Worm (Caenorhabditis elegans): ENCODE results near the gene col-140.
A peak's percentile ranks its signal among the peaks of the same experiment; 100 is the strongest.

Gene col-140

DNA sequence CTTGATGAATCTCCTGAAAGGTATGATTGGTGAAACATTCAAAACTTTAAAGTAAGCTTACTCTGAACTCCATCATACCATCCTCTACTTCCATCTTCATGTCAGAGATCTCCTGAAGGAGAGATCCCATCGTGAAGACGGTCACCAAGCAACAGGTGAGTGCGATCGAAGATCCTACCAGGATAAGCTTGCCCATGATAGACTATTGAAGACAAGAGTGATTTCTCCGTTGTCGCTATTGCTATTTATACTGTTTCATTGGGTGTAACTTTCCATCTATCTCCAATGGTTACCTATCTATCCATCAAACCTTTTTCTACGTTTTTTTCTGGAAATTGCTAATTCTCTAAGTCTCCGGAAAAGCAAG is at the start of gene col-140:
col-140 (minus strand) TSS at position 219 of the 367 bp plus-strand sequence.
- TF ChIP-seq tag-97 (GFP tag; IDR thresholded peaks at IDR 0.05) (no peak), unc-62 (GFP tag; optimal IDR thresholded peaks at IDR 0.05 in 1 of 2) (peak in 1 of 2 experiments; percentile 32), unc-62 (tag; optimal IDR thresholded peaks at IDR 0.05) (no peak), ama-1 (optimal IDR thresholded peaks at IDR 0.05) (peak; percentile 75)

DNA sequence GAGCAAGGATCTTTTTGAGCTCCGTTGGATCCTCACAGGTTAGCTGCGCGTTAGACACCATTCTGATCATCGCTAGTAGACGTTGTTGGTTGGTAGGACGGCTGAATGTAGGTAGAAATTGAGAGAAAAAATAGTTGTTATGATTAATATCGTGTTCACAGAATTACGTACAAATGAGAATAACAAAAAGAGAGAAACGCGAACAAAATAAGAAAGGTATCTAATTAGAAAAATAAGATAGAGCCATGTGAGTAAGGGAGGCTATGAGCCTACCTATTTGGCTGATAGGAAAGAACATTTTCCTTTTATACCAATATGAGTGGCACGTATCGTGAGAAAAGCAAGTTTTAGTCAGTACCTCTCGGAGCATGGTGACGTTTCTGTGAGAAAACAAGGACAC is 47.1 kb upstream of the col-140 start, which contains the start of gene C04E6.8:
C04E6.8 (minus strand) TSS at position 101 of the 400 bp plus-strand sequence.
- no peak for TF ChIP-seq dmd-6 (GFP tag; IDR thresholded peaks at IDR 0.05)
- TF ChIP-seq lin-1 (GFP tag; IDR thresholded peaks at IDR 0.05): no peak
- TF ChIP-seq daf-12 (tag; optimal IDR thresholded peaks at IDR 0.05): no peak
- no peak for TF ChIP-seq arid-1 (GFP tag; conservative IDR thresholded peaks at IDR 0.05)
- TF ChIP-seq lin-13 (GFP tag; optimal IDR thresholded peaks at IDR 0.05): no peak
- TF ChIP-seq T20F7.1 (GFP tag; optimal IDR thresholded peaks at IDR 0.05): no peak
- no peak for TF ChIP-seq nhr-77 (tag; optimal IDR thresholded peaks at IDR 0.05)
- TF ChIP-seq tag-97 (GFP tag; IDR thresholded peaks at IDR 0.05): no peak
- TF ChIP-seq mxl-3 (GFP tag; optimal IDR thresholded peaks at IDR 0.05): no peak
- TF ChIP-seq nhr-11 (tag; optimal IDR thresholded peaks at IDR 0.05): no peak

DNA sequence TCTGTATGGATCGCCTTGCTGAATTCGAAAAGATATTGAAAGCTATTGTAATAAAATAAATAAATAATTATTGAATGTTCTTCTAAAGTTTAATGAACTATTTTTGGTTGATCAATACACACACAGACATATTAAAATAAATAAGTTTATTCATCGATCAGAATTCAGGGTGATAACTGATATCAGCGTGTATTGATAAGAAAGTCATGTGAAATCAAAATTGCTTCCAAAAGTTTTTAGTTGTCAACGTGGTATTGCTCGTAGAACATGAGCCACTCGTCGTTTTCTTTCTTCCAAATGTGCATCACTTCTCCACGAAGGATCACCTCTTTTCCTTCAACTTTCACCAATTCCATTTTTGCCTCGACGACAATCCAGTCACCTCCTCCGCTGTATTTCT is 45.8 kb upstream of the col-140 start:
- TF ChIP-seq F37D6.2 (tag; optimal IDR thresholded peaks at IDR 0.05): no peak
- peak; percentile 2 for TF ChIP-seq pqm-1 (tag; optimal IDR thresholded peaks at IDR 0.05)

DNA sequence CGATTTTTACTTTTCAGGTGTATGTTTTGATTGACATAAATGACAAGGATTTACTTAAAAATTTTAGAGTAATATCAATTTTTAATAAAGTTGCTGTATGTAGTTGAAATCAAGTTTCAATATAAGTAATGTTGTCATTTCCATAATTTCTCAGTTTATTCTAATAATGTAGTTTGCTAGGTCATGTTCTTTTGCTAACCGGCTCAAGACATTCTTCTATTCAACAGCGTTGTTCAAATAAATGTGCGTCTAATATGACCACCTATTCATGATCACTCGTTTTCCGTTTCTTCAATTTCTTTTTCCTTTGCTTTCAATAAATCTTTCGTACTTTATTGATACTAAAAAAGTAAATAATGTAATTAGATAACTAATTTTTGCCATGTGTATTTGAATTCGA is 43.4 kb upstream of the col-140 start, which contains the start of gene C02G6.3:
C02G6.3 (plus strand) TSS at position 301 of the 400 bp plus-strand sequence.
- no peak for TF ChIP-seq ces-1 (GFP tag; optimal IDR thresholded peaks at IDR 0.05)
- no peak for TF ChIP-seq mep-1 (tag; optimal IDR thresholded peaks at IDR 0.05)
- TF ChIP-seq mdl-1 (tag; optimal IDR thresholded peaks at IDR 0.05): no peak
- no peak for TF ChIP-seq attf-4 (tag; optimal IDR thresholded peaks at IDR 0.05)
- TF ChIP-seq snpc-4 (tag; optimal IDR thresholded peaks at IDR 0.05): no peak
- TF ChIP-seq vab-7 (GFP tag; IDR thresholded peaks at IDR 0.05): no peak
- TF ChIP-seq T26A8.4 (GFP tag; IDR thresholded peaks at IDR 0.05): no peak
- TF ChIP-seq spr-1 (tag; optimal IDR thresholded peaks at IDR 0.05): no peak
- TF ChIP-seq dmd-8 (GFP tag; IDR thresholded peaks at IDR 0.05): no peak
- TF ChIP-seq nhr-48 (tag; optimal IDR thresholded peaks at IDR 0.05): no peak
- TF ChIP-seq madf-9 (GFP tag; conservative IDR thresholded peaks at IDR 0.05): no peak
- no peak for TF ChIP-seq hif-1 (tag; optimal IDR thresholded peaks at IDR 0.05)
- no peak for TF ChIP-seq ama-1 (optimal IDR thresholded peaks at IDR 0.05)
- TF ChIP-seq zfp-3 (GFP tag; conservative IDR thresholded peaks at IDR 0.05): no peak
- TF ChIP-seq lin-15B (tag; optimal IDR thresholded peaks at IDR 0.05): no peak
- no peak for TF ChIP-seq egl-43 (GFP tag; IDR thresholded peaks at IDR 0.05)
- no peak for TF ChIP-seq Y105C5A.15 (GFP tag; IDR thresholded peaks at IDR 0.05)

DNA sequence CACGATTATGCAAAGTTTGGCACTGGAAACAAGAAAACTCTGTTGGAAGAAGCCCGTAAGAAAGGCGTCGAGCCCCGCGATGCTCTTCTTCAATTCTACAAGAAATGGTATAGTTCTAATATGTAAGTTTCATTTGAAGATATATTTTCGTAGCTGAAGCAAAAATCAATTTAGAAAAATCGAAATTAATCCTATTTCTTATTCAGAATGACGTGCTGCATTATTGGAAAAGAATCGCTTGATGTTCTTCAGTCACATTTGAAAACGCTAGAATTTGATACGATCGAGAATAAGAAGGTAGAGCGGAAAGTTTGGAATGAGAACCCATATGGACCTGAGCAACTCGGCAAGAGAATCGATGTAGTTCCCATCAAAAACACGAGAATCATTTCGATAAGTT is 40.3 kb upstream of the col-140 start:
- TF ChIP-seq aha-1 (tag) (peak; percentile 27), unc-62 (GFP tag; optimal IDR thresholded peaks at IDR 0.05 in 1 of 2) (peak in 1 of 2 experiments; percentile 90), unc-62 (tag; optimal IDR thresholded peaks at IDR 0.05) (no peak), saeg-2 (GFP tag; IDR thresholded peaks at IDR 0.05) (no peak)

DNA sequence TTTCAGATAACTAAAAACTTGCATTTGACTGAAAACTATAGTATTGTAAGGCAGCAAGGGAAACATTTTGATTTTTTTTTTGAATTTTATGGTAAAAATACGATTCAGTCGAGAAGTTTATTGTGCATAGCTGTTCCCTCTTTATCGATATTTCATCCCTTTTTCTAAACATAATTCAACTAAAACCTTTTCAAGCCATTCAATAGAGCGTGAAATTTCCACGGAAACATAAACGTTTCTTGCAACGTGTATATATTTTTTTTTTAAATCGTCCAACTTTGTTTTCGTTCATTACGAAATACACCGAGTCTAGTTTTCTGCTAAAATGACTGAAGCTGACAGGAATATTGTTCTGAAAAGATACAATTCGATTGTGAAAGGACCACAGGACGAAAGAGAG is 35.1 kb upstream of the col-140 start, which contains the start of gene C02G6.2:
C02G6.2 (plus strand) TSS at position 301 of the 400 bp plus-strand sequence.
- TF ChIP-seq T26A8.4 (GFP tag; IDR thresholded peaks at IDR 0.05) (no peak), set-16 (GFP tag; IDR thresholded peaks at IDR 0.05) (no peak), lin-13 (GFP tag; optimal IDR thresholded peaks at IDR 0.05) (no peak), Y75B8A.6 (GFP tag; IDR thresholded peaks at IDR 0.05) (no peak), ceh-44 (GFP tag; IDR thresholded peaks at IDR 0.05) (no peak), ceh-32 (tag; optimal IDR thresholded peaks at IDR 0.05; ENCODE audit: poor library complexity) (no peak)

All from whole organism, L4 larva.